Worm (Caenorhabditis elegans) whole organism, dauer: Measurements from ENCODE around the gene cwf-19L1.

ENCODE experiments used
- unc-62 ChIP-seq: sonication (generic microtip); optimal IDR thresholded peaks from 2 replicates; lab custom pipeline; 2017; ENCODE audit warnings: missing biosample characterization, missing genetic modification reagents, missing genetic modification characterization

Gene cwf-19L1

DNA sequence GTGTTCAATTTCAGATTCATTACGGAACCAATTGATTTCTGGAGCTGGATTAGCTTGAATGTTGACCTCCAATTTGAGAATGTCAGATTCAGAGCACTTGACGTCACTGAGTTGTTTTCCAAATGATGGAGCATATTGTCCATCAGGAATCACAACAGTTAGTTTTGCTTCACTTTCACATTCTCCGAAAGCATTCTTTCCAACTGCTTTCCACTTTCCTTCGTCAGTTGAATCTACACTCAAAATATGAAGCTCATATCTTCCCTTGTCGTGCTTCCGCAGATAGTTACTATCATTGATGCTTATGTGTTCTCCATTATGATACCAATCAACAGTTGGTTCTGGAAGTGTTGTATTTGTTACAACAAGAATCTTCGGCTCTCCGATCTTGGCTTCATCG is 20.7 kb downstream of the cwf-19L1 start:
- no peak for TF ChIP-seq unc-62 (GFP tag; lab: Kevin White, UChicago)

DNA sequence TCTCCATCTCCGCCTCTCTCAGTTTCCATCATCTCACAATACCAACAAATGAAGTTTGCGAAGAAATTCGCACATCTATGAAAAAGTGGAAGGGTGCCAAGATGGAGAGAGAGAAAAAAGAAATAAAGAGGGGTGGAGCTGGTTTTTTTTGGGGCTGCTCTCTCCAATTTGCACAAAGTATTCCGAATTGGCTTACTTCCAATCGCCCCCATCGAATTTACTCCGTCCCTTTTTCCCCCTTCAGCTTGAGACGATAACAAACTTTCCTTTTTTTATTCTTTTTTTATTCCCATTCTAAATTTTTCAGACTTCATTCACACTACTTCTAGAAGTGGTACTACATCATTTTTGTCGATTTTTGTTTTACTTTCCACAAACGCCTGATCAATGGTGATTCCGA is 23.5 kb downstream of the cwf-19L1 start, which contains the start of gene exp-2:
Gene exp-2, plus strand, starts transcription at position 301 of the 400 bp plus-strand sequence.
- no peak for TF ChIP-seq unc-62 (GFP tag; lab: Kevin White, UChicago)

DNA sequence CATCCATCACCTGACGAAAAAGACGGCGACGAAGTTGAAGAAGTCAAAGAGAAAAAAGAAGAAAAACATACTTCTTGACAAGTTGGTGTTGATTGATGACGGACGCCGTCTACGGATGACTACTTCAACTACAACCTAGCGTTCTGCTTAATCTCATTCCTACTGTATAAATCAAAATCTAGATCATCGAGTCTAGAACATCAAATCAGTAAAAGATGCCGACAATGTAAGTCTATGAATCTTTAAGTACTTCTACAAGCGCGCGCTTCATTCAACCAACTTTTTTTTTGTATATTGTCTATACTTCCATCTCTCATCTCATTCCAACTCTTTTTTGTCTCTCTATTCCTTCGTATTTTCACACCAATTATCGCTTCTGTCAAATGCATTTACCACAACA is 27.8 kb downstream of the cwf-19L1 start:
- no peak for TF ChIP-seq unc-62 (GFP tag; lab: Kevin White, UChicago)

DNA sequence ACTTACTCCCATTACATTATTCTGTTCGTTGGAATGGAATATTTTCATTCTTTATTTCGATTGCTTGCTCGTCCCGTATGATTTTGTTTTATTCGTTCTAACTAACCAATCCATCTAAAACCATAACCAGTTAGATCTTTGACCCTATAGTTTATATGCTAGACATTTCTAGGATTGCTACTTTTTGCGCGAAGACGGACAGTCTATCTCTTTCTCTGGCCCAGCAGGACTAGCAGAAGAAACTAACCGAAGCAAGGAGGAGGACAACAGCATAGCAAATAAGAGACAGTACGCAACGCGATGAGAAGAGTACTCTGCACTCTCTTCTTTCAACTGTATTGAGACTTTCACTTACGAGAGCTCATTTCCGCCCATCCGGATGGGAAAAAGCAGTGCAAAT is 30.5 kb downstream of the cwf-19L1 start:
- no peak for TF ChIP-seq unc-62 (GFP tag; lab: Kevin White, UChicago)
